Worm (Caenorhabditis elegans) whole organism, midembryonic: ENCODE measurements around the gene stc-1.

Source experiments
- T22C8.4 ChIP-seq: fragments of 200-800 bp; sonication (Bioruptor generic); IDR thresholded peaks from 2 replicates; pipeline ENCODE4 v1.3.6; 2022; ENCODE audit warnings: missing genetic modification characterization, missing compliant biosample characterization
- cog-1 ChIP-seq: sonication (generic microtip); optimal IDR thresholded peaks from 2 replicates; lab custom pipeline; 2016; ENCODE audit warnings: missing genetic modification characterization, missing compliant biosample characterization
- flt-1 ChIP-seq: fragments of 200-800 bp; sonication (Bioruptor generic); IDR thresholded peaks from 2 replicates; pipeline ENCODE4 v1.3.6; 2022; ENCODE audit warnings: missing genetic modification characterization, missing compliant biosample characterization
- klf-2 ChIP-seq: fragments of 200-800 bp; sonication (Bioruptor generic); conservative IDR thresholded peaks from 2 replicates; pipeline ENCODE4 v1.3.6; 2022; ENCODE audit warnings: missing genetic modification reagents, missing genetic modification characterization, missing compliant biosample characterization
- med-1 ChIP-seq: sonication (generic microtip); optimal IDR thresholded peaks from 2 replicates; lab custom pipeline; 2017; ENCODE audit warnings: missing genetic modification characterization, mild to moderate bottlenecking, missing compliant biosample characterization, antibody characterized with exemption, missing genetic modification reagents; ENCODE audit not compliant: insufficient read depth
- ref-1 ChIP-seq: fragments of 200-800 bp; sonication (Bioruptor generic); conservative IDR thresholded peaks from 2 replicates; pipeline ENCODE4 v1.3.6; 2022; ENCODE audit warnings: missing genetic modification reagents, missing genetic modification characterization, missing compliant biosample characterization
- ztf-29 ChIP-seq: fragments of 200-800 bp; sonication (Bioruptor generic); IDR thresholded peaks from 2 replicates; pipeline ENCODE4 v1.3.6; 2022; ENCODE audit warnings: missing genetic modification reagents, missing genetic modification characterization, missing compliant biosample characterization

DNA sequence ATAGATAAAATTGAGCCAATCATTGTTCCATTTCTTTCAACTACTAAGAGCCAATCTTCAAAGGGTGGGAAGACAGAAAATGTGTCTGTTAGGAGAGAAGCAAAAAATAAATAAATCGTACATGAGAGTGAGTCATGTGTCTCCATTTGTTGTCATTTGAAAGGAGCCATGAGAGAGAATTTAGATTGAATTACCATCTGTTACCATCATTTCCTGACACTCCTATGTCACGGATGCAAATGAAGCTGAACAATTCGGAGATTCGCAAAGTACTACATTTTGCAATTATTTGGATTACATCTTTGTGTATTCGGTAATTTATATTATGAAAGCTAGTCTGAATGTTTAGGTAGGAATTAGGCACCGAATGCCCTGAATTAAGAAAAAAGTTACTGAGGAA, 22.5 kb upstream of the stc-1 start:
- no peak for TF ChIP-seq cog-1
- no peak for TF ChIP-seq ref-1
- no peak for TF ChIP-seq klf-2 (GFP tag; lab: Robert Waterston, UW)
- TF ChIP-seq T22C8.4 (GFP tag; lab: Robert Waterston, UW): no peak
- TF ChIP-seq flt-1 (GFP tag; lab: Robert Waterston, UW): no peak
- TF ChIP-seq ztf-29 (GFP tag; lab: Robert Waterston, UW): no peak
- no peak for TF ChIP-seq med-1 (GFP tag; lab: Kevin White, UChicago)
